Worm (Caenorhabditis elegans) whole organism, L1 larva: ENCODE measurements around the gene srbc-44.

Experiments
- C04F5.9 ChIP-seq: sonication (generic microtip); optimal IDR thresholded peaks from 2 replicates; lab custom pipeline; 2016; ENCODE audit warnings: missing genetic modification characterization, missing compliant biosample characterization
- C16A3.4 ChIP-seq: fragments of 150-350 bp; optimal IDR thresholded peaks from 2 replicates; lab custom pipeline; 2014; ENCODE audit warnings: missing biosample characterization, missing genetic modification characterization
- C34B4.2 ChIP-seq: sonication (generic microtip); optimal IDR thresholded peaks from 2 replicates; lab custom pipeline; 2017; ENCODE audit warnings: mild to moderate bottlenecking, missing genetic modification characterization, missing compliant biosample characterization
- F16B12.6 ChIP-seq: fragments of 150-350 bp; optimal IDR thresholded peaks from 2 replicates; lab custom pipeline; 2014; ENCODE audit warnings: missing biosample characterization, missing genetic modification characterization
- aha-1 ChIP-seq: fragments of 150-350 bp; optimal IDR thresholded peaks from 2 replicates; lab custom pipeline; 2014; ENCODE audit warnings: missing biosample characterization, missing genetic modification characterization
- ama-1 ChIP-seq: fragments of 150-350 bp; optimal IDR thresholded peaks from 2 replicates; lab custom pipeline; 2014
- ces-1 ChIP-seq: fragments of 150-350 bp; optimal IDR thresholded peaks from 2 replicates; lab custom pipeline; 2014; ENCODE audit warnings: missing biosample characterization, missing genetic modification reagents, missing genetic modification characterization
- efl-1 ChIP-seq, 4 experiments: fragments of 150-350 bp; optimal IDR thresholded peaks in 3 of 4; peaks in 1 of 4; 1 replicate in 1 of 4; 2 replicates in 3 of 4; lab custom pipeline; 2014; ENCODE audit warnings: missing biosample characterization in 2 of 4, missing genetic modification characterization in 2 of 4, missing genetic modification reagents in 2 of 4
- egl-13 ChIP-seq: sonication (generic microtip); optimal IDR thresholded peaks from 2 replicates; lab custom pipeline; 2016; ENCODE audit warnings: missing genotype, missing genetic modification reagents, missing genetic modification characterization, missing compliant biosample characterization
- elt-2 ChIP-seq: sonication (generic microtip); optimal IDR thresholded peaks from 2 replicates; lab custom pipeline; 2016; ENCODE audit warnings: missing genetic modification characterization, mild to moderate bottlenecking, inconsistent platforms, missing compliant biosample characterization, missing genetic modification reagents
- ets-5 ChIP-seq: fragments of 200-800 bp; sonication (Bioruptor generic); IDR thresholded peaks from 2 replicates; pipeline ENCODE4 v1.3.6; 2022; ENCODE audit warnings: missing genetic modification characterization, missing compliant biosample characterization
- fkh-4 ChIP-seq: sonication (generic microtip); optimal IDR thresholded peaks from 2 replicates; lab custom pipeline; 2016; ENCODE audit warnings: missing compliant biosample characterization, missing genetic modification characterization, borderline replicate concordance
- grh-1 ChIP-seq: fragments of 200-800 bp; sonication (Bioruptor generic); IDR thresholded peaks from 2 replicates; pipeline ENCODE4 v1.3.6; 2022; ENCODE audit warnings: missing genetic modification reagents, missing genetic modification characterization, missing compliant biosample characterization
- hlh-17 ChIP-seq: fragments of 200-800 bp; sonication (Bioruptor generic); optimal IDR thresholded peaks from 2 replicates; lab custom pipeline; 2018; ENCODE audit warnings: missing genetic modification characterization, mild to moderate bottlenecking, missing compliant biosample characterization, moderate library complexity, borderline replicate concordance
- irx-1 ChIP-seq: sonication (generic microtip); optimal IDR thresholded peaks from 2 replicates; lab custom pipeline; 2016; ENCODE audit warnings: missing genetic modification characterization, missing compliant biosample characterization
- isw-1 ChIP-seq: fragments of 200-800 bp; sonication (Bioruptor generic); IDR thresholded peaks from 2 replicates; pipeline ENCODE4 v1.3.6; 2022; ENCODE audit warnings: missing genetic modification characterization, missing compliant biosample characterization
- lin-13 ChIP-seq: fragments of 150-350 bp; optimal IDR thresholded peaks from 2 replicates; lab custom pipeline; 2014; ENCODE audit warnings: missing biosample characterization, missing genetic modification reagents, missing genetic modification characterization
- lir-3 ChIP-seq: sonication (generic microtip); optimal IDR thresholded peaks from 2 replicates; lab custom pipeline; 2016; ENCODE audit warnings: mild to moderate bottlenecking, missing genetic modification characterization, moderate library complexity, missing compliant biosample characterization; ENCODE audit not compliant: poor library complexity
- lsy-2 ChIP-seq, 2 experiments: fragments of 150-350 bp; optimal IDR thresholded peaks; 2 replicates each; lab custom pipeline; 2014; ENCODE audit warnings: missing biosample characterization in 2 of 2, missing genetic modification characterization in 2 of 2
- mab-9 ChIP-seq: fragments of 200-800 bp; sonication (Bioruptor generic); IDR thresholded peaks from 2 replicates; pipeline ENCODE4 v1.3.6; 2022; ENCODE audit warnings: missing genetic modification reagents, missing genetic modification characterization, missing compliant biosample characterization
- mef-2 ChIP-seq: fragments of 150-350 bp; optimal IDR thresholded peaks from 2 replicates; lab custom pipeline; 2014; ENCODE audit warnings: missing biosample characterization, missing genetic modification characterization
- mep-1 ChIP-seq: fragments of 150-350 bp; optimal IDR thresholded peaks from 2 replicates; lab custom pipeline; 2014; ENCODE audit warnings: missing biosample characterization, missing genetic modification characterization
- nhr-19 ChIP-seq: fragments of 200-800 bp; sonication (Bioruptor generic); conservative IDR thresholded peaks from 2 replicates; pipeline ENCODE4 v1.3.6; 2022; ENCODE audit warnings: missing genetic modification characterization, missing compliant biosample characterization
- nhr-20 ChIP-seq: sonication (generic microtip); optimal IDR thresholded peaks from 2 replicates; lab custom pipeline; 2016; ENCODE audit warnings: mild to moderate bottlenecking, missing genetic modification characterization, missing compliant biosample characterization
- nhr-237 ChIP-seq: fragments of 150-350 bp; optimal IDR thresholded peaks from 2 replicates; lab custom pipeline; 2014; ENCODE audit warnings: missing biosample characterization, missing genetic modification characterization
- nhr-28 ChIP-seq: fragments of 150-350 bp; optimal IDR thresholded peaks from 2 replicates; lab custom pipeline; 2014; ENCODE audit warnings: missing biosample characterization, missing genetic modification characterization
- nhr-71 ChIP-seq: sonication (generic microtip); optimal IDR thresholded peaks from 2 replicates; lab custom pipeline; 2016; ENCODE audit warnings: mild to moderate bottlenecking, missing genetic modification characterization, moderate library complexity, missing compliant biosample characterization
- pag-3 ChIP-seq: sonication (generic microtip); optimal IDR thresholded peaks from 2 replicates; lab custom pipeline; 2017; ENCODE audit warnings: missing genetic modification characterization, mild to moderate bottlenecking, missing compliant biosample characterization, antibody characterized with exemption, borderline replicate concordance; ENCODE audit not compliant: insufficient read depth
- pqm-1 ChIP-seq: sonication (generic microtip); optimal IDR thresholded peaks from 3 replicates; lab custom pipeline; 2017; ENCODE audit warnings: missing biosample characterization, missing genetic modification characterization
- rnt-1 ChIP-seq: sonication (generic microtip); optimal IDR thresholded peaks from 2 replicates; lab custom pipeline; 2016; ENCODE audit warnings: mild to moderate bottlenecking, missing genetic modification characterization, moderate library complexity, missing compliant biosample characterization
- snpc-4 ChIP-seq: fragments of 150-350 bp; optimal IDR thresholded peaks from 2 replicates; lab custom pipeline; 2014; ENCODE audit warnings: missing biosample characterization, missing genetic modification characterization
- snu-23 ChIP-seq: sonication (generic microtip); optimal IDR thresholded peaks from 2 replicates; lab custom pipeline; 2016; ENCODE audit warnings: missing genetic modification characterization, missing compliant biosample characterization
- swsn-7 ChIP-seq: sonication (generic microtip); optimal IDR thresholded peaks from 2 replicates; lab custom pipeline; 2016; ENCODE audit warnings: missing genetic modification characterization, missing compliant biosample characterization
- tbx-2 ChIP-seq: sonication (generic microtip); optimal IDR thresholded peaks from 2 replicates; lab custom pipeline; 2016; ENCODE audit warnings: missing genetic modification characterization, missing compliant biosample characterization
- unc-30 ChIP-seq: sonication (generic microtip); optimal IDR thresholded peaks from 2 replicates; lab custom pipeline; 2017; ENCODE audit warnings: missing biosample characterization, missing genetic modification characterization
- unc-62 ChIP-seq: fragments of 150-350 bp; optimal IDR thresholded peaks from 2 replicates; lab custom pipeline; 2014; ENCODE audit warnings: missing biosample characterization, missing genetic modification reagents, missing genetic modification characterization
- xbp-1 ChIP-seq: sonication (generic microtip); optimal IDR thresholded peaks from 2 replicates; lab custom pipeline; 2016; ENCODE audit warnings: missing genetic modification characterization, missing compliant biosample characterization

srbc-44 gene

DNA sequence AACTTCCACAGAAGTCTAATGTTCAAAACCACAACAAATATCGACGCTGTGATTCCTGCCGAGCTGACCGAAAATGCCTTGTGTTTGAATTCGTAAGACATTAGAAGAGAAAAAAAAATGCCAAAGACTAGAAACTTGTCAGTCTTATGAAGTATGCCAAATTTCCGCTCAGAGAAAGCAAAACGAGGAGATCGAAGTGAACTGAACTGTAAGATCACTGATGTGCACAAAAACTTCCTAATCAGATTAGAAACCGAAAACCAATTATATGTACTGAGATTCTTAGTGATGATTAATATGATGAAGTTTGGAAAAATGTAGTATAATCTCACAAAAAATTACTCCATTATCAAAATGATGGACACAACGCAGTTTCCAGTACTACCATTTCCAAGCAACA is at the start of gene srbc-44:
Gene srbc-44, minus strand, starts transcription at position 101 of the 400 bp plus-strand sequence.
- no peak for TF ChIP-seq tbx-2 (tag; lab: Kevin White, UChicago)
- TF ChIP-seq mef-2 (tag; lab: Kevin White, UChicago): no peak
- no peak for TF ChIP-seq elt-2
- TF ChIP-seq, all 84 proteins: peak for 0

DNA sequence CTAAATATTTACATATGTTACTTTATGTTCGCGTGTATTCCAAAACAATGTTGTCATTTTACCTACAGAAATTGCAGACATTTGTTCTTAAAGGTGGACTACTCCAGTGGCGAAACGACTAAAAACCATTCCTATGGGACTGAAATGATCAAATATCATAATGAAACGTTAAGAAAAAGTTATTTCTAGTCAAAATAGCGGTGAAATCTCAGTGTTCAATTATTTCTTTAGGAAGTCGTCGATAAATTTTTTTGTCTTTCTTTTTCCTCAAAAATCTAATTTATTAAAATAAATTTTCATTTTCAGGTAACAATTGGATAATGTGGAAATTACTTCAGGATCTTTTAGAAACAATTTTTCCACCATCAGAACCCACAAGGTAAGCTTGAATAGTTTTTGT is 47.0 kb upstream of the srbc-44 start, which contains the start of gene C44H9.4:
Gene C44H9.4, plus strand, starts transcription at position 301 of the 400 bp plus-strand sequence.
- no peak for TF ChIP-seq grh-1
- TF ChIP-seq pqm-1: no peak
- no peak for TF ChIP-seq nhr-19 (GFP tag; lab: Robert Waterston, UW)
- no peak for TF ChIP-seq lir-3
- no peak for TF ChIP-seq mab-9 (GFP tag; lab: Robert Waterston, UW)
- no peak for TF ChIP-seq rnt-1 (tag; lab: Kevin White, UChicago)
- TF ChIP-seq efl-1 (optimal IDR thresholded peaks at IDR 0.05; lab: Kevin White, UChicago): no peak
- TF ChIP-seq efl-1 (GFP tag; optimal IDR thresholded peaks at IDR 0.05 in 1 of 2; lab: Kevin White, UChicago): no peak
- no peak for TF ChIP-seq ama-1

DNA sequence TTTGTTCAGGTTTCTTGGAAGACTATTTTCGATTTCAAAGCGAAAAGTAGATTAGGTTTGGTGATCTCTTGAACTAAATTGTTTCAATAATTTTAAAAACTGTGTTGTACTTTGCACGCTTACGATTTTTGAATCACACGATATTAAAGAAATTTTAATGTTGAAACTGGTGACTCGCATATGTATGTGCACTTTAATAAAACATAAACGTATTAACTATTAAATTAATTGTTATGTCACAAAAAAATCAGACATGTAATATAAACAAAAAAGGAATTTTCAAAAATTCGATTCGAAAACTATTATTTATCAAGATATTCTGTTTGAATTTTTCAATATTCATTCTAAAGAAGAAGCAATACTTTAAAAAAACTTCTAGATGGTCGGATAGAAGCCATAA is 38.9 kb upstream of the srbc-44 start, which contains the start of gene ugt-15:
Gene ugt-15, plus strand, starts transcription at position 301 of the 400 bp plus-strand sequence.
- TF ChIP-seq ets-5 (GFP tag; lab: Robert Waterston, UW) (no peak), fkh-4 (tag; lab: Kevin White, UChicago) (no peak), irx-1 (tag; lab: Kevin White, UChicago) (no peak), unc-62 (GFP tag; lab: Kevin White, UChicago) (no peak), tbx-2 (tag; lab: Kevin White, UChicago) (no peak), C34B4.2 (tag; lab: Kevin White, UChicago) (no peak), snu-23 (no peak), F16B12.6 (tag; lab: Kevin White, UChicago) (no peak), lin-13 (GFP tag; lab: Kevin White, UChicago) (no peak), mep-1 (tag; lab: Kevin White, UChicago) (no peak), lir-3 (no peak), nhr-237 (tag; lab: Kevin White, UChicago) (no peak), lsy-2 (tag; optimal IDR thresholded peaks at IDR 0.05; lab: Kevin White, UChicago) (no peak), hlh-17 (GFP tag; lab: Kevin White, UChicago) (no peak), C16A3.4 (tag; lab: Kevin White, UChicago) (no peak), pqm-1 (no peak), xbp-1 (tag; lab: Kevin White, UChicago) (no peak), egl-13 (no peak), pag-3 (tag; lab: Kevin White, UChicago) (no peak), nhr-71 (tag; lab: Kevin White, UChicago) (no peak)

DNA sequence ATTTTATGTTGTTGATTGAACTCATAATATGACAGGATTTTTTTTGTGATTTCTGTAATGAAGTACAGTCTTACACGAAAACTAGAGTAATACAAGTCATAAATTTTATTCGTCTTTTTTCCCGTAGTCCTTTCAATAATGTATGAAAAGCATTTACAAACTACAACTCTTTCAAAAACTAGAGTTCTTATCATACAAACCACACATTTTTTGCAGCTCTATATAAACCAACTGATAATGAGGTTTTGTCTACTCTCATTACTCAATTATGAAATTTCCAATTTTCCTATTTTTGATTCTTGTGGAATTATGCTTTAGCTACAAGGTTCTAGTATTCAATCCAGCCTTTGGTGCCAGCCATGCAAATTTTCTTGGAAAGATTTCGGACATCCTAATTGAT is 36.4 kb upstream of the srbc-44 start, which contains the start of gene ugt-16:
Gene ugt-16, plus strand, starts transcription at position 248 of the 400 bp plus-strand sequence.
- no peak for TF ChIP-seq lin-13 (GFP tag; lab: Kevin White, UChicago)
- no peak for TF ChIP-seq isw-1 (GFP tag; lab: Robert Waterston, UW)
- no peak for TF ChIP-seq nhr-28 (tag; lab: Kevin White, UChicago)
- TF ChIP-seq C04F5.9 (tag; lab: Kevin White, UChicago): no peak
- TF ChIP-seq snpc-4 (tag; lab: Kevin White, UChicago): no peak
- TF ChIP-seq C34B4.2 (tag; lab: Kevin White, UChicago): no peak
- TF ChIP-seq snu-23: no peak
- TF ChIP-seq ces-1 (GFP tag; lab: Kevin White, UChicago): no peak
- no peak for TF ChIP-seq ets-5 (GFP tag; lab: Robert Waterston, UW)
- TF ChIP-seq nhr-20 (tag; lab: Kevin White, UChicago): peak; percentile 50
- no peak for TF ChIP-seq F16B12.6 (tag; lab: Kevin White, UChicago)
- TF ChIP-seq unc-30: no peak
- no peak for TF ChIP-seq pag-3 (tag; lab: Kevin White, UChicago)
- no peak for TF ChIP-seq aha-1
- TF ChIP-seq nhr-237 (tag; lab: Kevin White, UChicago): no peak
- TF ChIP-seq egl-13: no peak
- peak; percentile 78 for TF ChIP-seq elt-2
- no peak for TF ChIP-seq swsn-7 (tag; lab: Kevin White, UChicago)
- TF ChIP-seq, all 84 proteins: peak for 2
